Worm (Caenorhabditis elegans) whole organism, L3 larva: ENCODE results near the gene ZK105.1.
A peak's percentile ranks its signal among the peaks of the same experiment; 100 is the strongest.

Experiments
- ZK546.5 ChIP-seq: sonication (generic microtip); optimal IDR thresholded peaks from 2 replicates; lab custom pipeline; 2017; ENCODE audit warnings: missing biosample characterization, missing genetic modification characterization
- aly-2 ChIP-seq: fragments of 150-350 bp; optimal IDR thresholded peaks from 2 replicates; lab custom pipeline; 2014; ENCODE audit warnings: missing biosample characterization, missing genetic modification characterization
- ama-1 ChIP-seq: fragments of 150-350 bp; optimal IDR thresholded peaks from 2 replicates; lab custom pipeline; 2018
- ceh-16 ChIP-seq: sonication (generic microtip); optimal IDR thresholded peaks from 2 replicates; lab custom pipeline; 2017; ENCODE audit warnings: missing biosample characterization, missing genetic modification characterization
- ceh-28 ChIP-seq: fragments of 150-350 bp; optimal IDR thresholded peaks from 2 replicates; lab custom pipeline; 2014; ENCODE audit warnings: missing biosample characterization, missing genetic modification reagents, missing genetic modification characterization
- ceh-82 ChIP-seq: fragments of 150-350 bp; optimal IDR thresholded peaks from 2 replicates; lab custom pipeline; 2014; ENCODE audit warnings: missing biosample characterization, missing genetic modification characterization
- ceh-9 ChIP-seq: sonication (generic microtip); optimal IDR thresholded peaks from 2 replicates; lab custom pipeline; 2018; ENCODE audit warnings: missing biosample characterization, missing genetic modification characterization
- daf-12 ChIP-seq: fragments of 150-350 bp; optimal IDR thresholded peaks from 2 replicates; lab custom pipeline; 2014; ENCODE audit warnings: missing biosample characterization, missing genetic modification reagents, missing genetic modification characterization
- egl-27 ChIP-seq: sonication (generic microtip); optimal IDR thresholded peaks from 4 replicates; lab custom pipeline; 2017; ENCODE audit warnings: missing biosample characterization, missing genetic modification reagents, missing genetic modification characterization
- egl-5 ChIP-seq: fragments of 150-350 bp; optimal IDR thresholded peaks from 2 replicates; lab custom pipeline; 2017; ENCODE audit warnings: missing biosample characterization, missing genetic modification reagents, missing genetic modification characterization, inconsistent platforms
- elt-1 ChIP-seq: fragments of 150-350 bp; optimal IDR thresholded peaks from 2 replicates; lab custom pipeline; 2014; ENCODE audit warnings: missing biosample characterization, missing genetic modification characterization
- elt-2 ChIP-seq: sonication (generic microtip); optimal IDR thresholded peaks from 2 replicates; lab custom pipeline; 2016; ENCODE audit warnings: missing genetic modification reagents, mild to moderate bottlenecking, missing genetic modification characterization, missing compliant biosample characterization
- elt-3 ChIP-seq, 3 experiments: fragments of 150-350 bp in 1 of 3; sonication (generic microtip) in 2 of 3; optimal IDR thresholded peaks; 2 replicates in 2 of 3; 4 replicates in 1 of 3; lab custom pipeline; 2014 to 2017; ENCODE audit warnings: missing biosample characterization in 3 of 3, missing genetic modification characterization in 3 of 3
- eor-1 ChIP-seq, 2 experiments: fragments of 150-350 bp; optimal IDR thresholded peaks; 2 replicates each; lab custom pipeline; 2014 to 2018; ENCODE audit warnings: missing biosample characterization in 2 of 2, missing genetic modification characterization in 2 of 2
- fkh-2 ChIP-seq: fragments of 150-350 bp; optimal IDR thresholded peaks from 2 replicates; lab custom pipeline; 2014; ENCODE audit warnings: missing biosample characterization, missing genetic modification reagents, missing genetic modification characterization
- fos-1 ChIP-seq: fragments of 150-350 bp; optimal IDR thresholded peaks from 2 replicates; lab custom pipeline; 2014; ENCODE audit warnings: missing biosample characterization, missing genetic modification characterization
- hmg-11 ChIP-seq: sonication (generic microtip); optimal IDR thresholded peaks from 2 replicates; lab custom pipeline; 2016; ENCODE audit warnings: missing genetic modification characterization, missing compliant biosample characterization
- jun-1 ChIP-seq: fragments of 150-350 bp; optimal IDR thresholded peaks from 2 replicates; lab custom pipeline; 2014; ENCODE audit warnings: missing biosample characterization, missing genetic modification reagents, missing genetic modification characterization
- lin-15B ChIP-seq: fragments of 150-350 bp; optimal IDR thresholded peaks from 2 replicates; lab custom pipeline; 2014; ENCODE audit warnings: missing biosample characterization, missing genetic modification characterization
- lsy-12 ChIP-seq: sonication (generic microtip); optimal IDR thresholded peaks from 2 replicates; lab custom pipeline; 2016; ENCODE audit warnings: mild to moderate bottlenecking, missing genetic modification characterization, missing compliant biosample characterization
- nfya-1 ChIP-seq: sonication (generic microtip); optimal IDR thresholded peaks from 2 replicates; lab custom pipeline; 2017; ENCODE audit warnings: missing genetic modification characterization, mild to moderate bottlenecking, missing compliant biosample characterization, antibody characterized with exemption, moderate library complexity; ENCODE audit not compliant: insufficient read depth
- nhr-11 ChIP-seq: fragments of 150-350 bp; optimal IDR thresholded peaks from 2 replicates; lab custom pipeline; 2014; ENCODE audit warnings: missing biosample characterization, missing genetic modification characterization
- nhr-12 ChIP-seq: fragments of 150-350 bp; optimal IDR thresholded peaks from 2 replicates; lab custom pipeline; 2014; ENCODE audit warnings: missing biosample characterization, missing genetic modification characterization
- nhr-23 ChIP-seq: fragments of 150-350 bp; optimal IDR thresholded peaks from 2 replicates; lab custom pipeline; 2014; ENCODE audit warnings: missing biosample characterization, missing genetic modification reagents, missing genetic modification characterization
- nhr-237 ChIP-seq: fragments of 150-350 bp; optimal IDR thresholded peaks from 2 replicates; lab custom pipeline; 2014; ENCODE audit warnings: missing biosample characterization, missing genetic modification characterization
- nhr-25 ChIP-seq: sonication (generic microtip); optimal IDR thresholded peaks from 2 replicates; lab custom pipeline; 2017; ENCODE audit warnings: missing biosample characterization, missing genetic modification characterization
- nhr-43 ChIP-seq: sonication (generic microtip); optimal IDR thresholded peaks from 2 replicates; lab custom pipeline; 2016; ENCODE audit warnings: mild to moderate bottlenecking, missing genetic modification characterization, missing compliant biosample characterization; ENCODE audit not compliant: poor library complexity, severe bottlenecking
- nhr-67 ChIP-seq: fragments of 150-350 bp; optimal IDR thresholded peaks from 2 replicates; lab custom pipeline; 2014; ENCODE audit warnings: missing biosample characterization, missing genetic modification characterization
- nhr-77 ChIP-seq: fragments of 150-350 bp; optimal IDR thresholded peaks from 2 replicates; lab custom pipeline; 2014; ENCODE audit warnings: missing biosample characterization, missing genetic modification characterization
- pha-4 ChIP-seq: fragments of 150-350 bp; optimal IDR thresholded peaks from 2 replicates; lab custom pipeline; 2014; ENCODE audit warnings: missing biosample characterization, missing genetic modification reagents, missing genetic modification characterization
- pqm-1 ChIP-seq: fragments of 150-350 bp; optimal IDR thresholded peaks from 2 replicates; lab custom pipeline; 2017; ENCODE audit warnings: missing biosample characterization, missing genetic modification characterization, inconsistent platforms
- sea-2 ChIP-seq: fragments of 150-350 bp; sonication (generic microtip); optimal IDR thresholded peaks from 4 replicates; lab custom pipeline; 2014; ENCODE audit warnings: missing biosample characterization, missing genetic modification reagents, missing genetic modification characterization
- snpc-4 ChIP-seq: fragments of 150-350 bp; optimal IDR thresholded peaks from 2 replicates; lab custom pipeline; 2014; ENCODE audit warnings: missing biosample characterization, missing genetic modification characterization
- unc-39 ChIP-seq: sonication (generic microtip); optimal IDR thresholded peaks from 4 replicates; lab custom pipeline; 2017; ENCODE audit warnings: missing biosample characterization, missing genetic modification characterization
- unc-62 ChIP-seq: fragments of 150-350 bp; sonication (generic microtip); optimal IDR thresholded peaks from 4 replicates; lab custom pipeline; 2014; ENCODE audit warnings: missing biosample characterization, missing genetic modification reagents, missing genetic modification characterization
- zag-1 ChIP-seq: fragments of 150-350 bp; optimal IDR thresholded peaks from 2 replicates; lab custom pipeline; 2014; ENCODE audit warnings: missing biosample characterization, missing genetic modification characterization
- ztf-11 ChIP-seq: fragments of 150-350 bp; optimal IDR thresholded peaks from 2 replicates; lab custom pipeline; 2014; ENCODE audit warnings: missing biosample characterization, missing genetic modification characterization

The ZK105.1 gene

DNA sequence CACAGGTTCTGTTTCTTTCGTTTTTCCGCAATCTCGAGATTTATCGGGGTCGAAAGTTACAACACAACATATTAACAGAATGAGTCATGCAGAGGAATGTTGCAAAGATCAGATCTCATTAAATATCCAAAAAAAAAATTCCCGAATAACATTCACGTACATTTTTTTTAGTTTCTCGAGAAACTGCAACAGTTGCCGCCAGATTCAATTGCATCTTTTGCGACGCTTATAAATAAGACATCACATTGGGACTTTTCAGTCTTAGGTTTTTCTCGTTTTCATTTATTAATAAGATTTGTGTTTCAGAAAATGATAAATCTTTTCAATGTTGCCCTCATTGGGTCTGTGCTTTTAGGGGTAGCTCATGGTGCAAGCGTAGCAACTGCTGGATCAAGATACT lies at the start of gene ZK105.1:
TSS of gene ZK105.1 (plus strand) at position 301 of the 400 bp plus-strand sequence.
- TF ChIP-seq nfya-1 (tag; lab: Kevin White, UChicago) (no peak), ceh-16 (tag; lab: Kevin White, UChicago) (no peak), nhr-11 (tag; lab: Kevin White, UChicago) (no peak), ztf-11 (tag; lab: Kevin White, UChicago) (no peak), hmg-11 (tag; lab: Kevin White, UChicago) (no peak), ceh-9 (tag; lab: Kevin White, UChicago) (no peak), unc-62 (GFP tag; lab: Kevin White, UChicago) (no peak), ZK546.5 (tag; lab: Kevin White, UChicago) (no peak), zag-1 (no peak), elt-1 (tag; lab: Kevin White, UChicago) (no peak), daf-12 (no peak), nhr-12 (no peak), aly-2 (no peak), lsy-12 (no peak), jun-1 (tag; lab: Kevin White, UChicago) (no peak), nhr-25 (tag; lab: Kevin White, UChicago) (no peak)

ce11 chrV:7667940-7668339 lies 45.9 kb upstream of the ZK105.1 start, which contains the start of gene C12D5.5:
C12D5.5 (plus strand) TSS chrV:7668240.
- no peak for TF ChIP-seq nhr-77

DNA sequence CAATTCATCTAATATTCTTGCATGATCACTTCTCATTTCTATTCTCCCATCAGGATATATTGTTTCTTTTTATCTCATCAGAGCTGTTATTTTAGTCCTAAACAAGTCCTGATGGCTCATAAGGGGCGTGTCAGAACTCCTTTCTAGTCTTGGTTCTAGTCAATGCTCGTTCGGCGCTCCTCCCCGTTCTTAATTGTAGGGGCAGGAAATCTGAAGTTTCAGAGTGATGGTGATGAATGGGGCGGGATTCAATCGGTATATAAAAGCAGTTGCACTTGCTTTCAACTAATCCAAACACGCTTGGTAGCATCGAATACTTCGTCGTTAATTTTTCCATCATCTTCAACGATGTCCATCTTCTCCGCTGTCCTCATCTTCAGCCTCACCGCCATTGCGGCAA lies 41.5 kb upstream of the ZK105.1 start, which contains the start of gene C12D5.4:
TSS of gene C12D5.4 (plus strand) at position 301 of the 400 bp plus-strand sequence.
- TF ChIP-seq snpc-4 (tag; lab: Kevin White, UChicago): no peak
- TF ChIP-seq ceh-82 (tag; lab: Kevin White, UChicago): no peak
- TF ChIP-seq nfya-1 (tag; lab: Kevin White, UChicago): no peak
- no peak for TF ChIP-seq fkh-2 (tag; lab: Kevin White, UChicago)

ce11 chrV:7675904-7676303 lies 37.9 kb upstream of the ZK105.1 start, which contains the start of gene C12D5.3:
C12D5.3 (plus strand) TSS chrV:7676204.
- TF ChIP-seq ceh-9 (tag; lab: Kevin White, UChicago) (no peak), elt-1 (tag; lab: Kevin White, UChicago) (no peak), fkh-2 (tag; lab: Kevin White, UChicago) (no peak)
- TF ChIP-seq, all 47 proteins: peak for 0

DNA sequence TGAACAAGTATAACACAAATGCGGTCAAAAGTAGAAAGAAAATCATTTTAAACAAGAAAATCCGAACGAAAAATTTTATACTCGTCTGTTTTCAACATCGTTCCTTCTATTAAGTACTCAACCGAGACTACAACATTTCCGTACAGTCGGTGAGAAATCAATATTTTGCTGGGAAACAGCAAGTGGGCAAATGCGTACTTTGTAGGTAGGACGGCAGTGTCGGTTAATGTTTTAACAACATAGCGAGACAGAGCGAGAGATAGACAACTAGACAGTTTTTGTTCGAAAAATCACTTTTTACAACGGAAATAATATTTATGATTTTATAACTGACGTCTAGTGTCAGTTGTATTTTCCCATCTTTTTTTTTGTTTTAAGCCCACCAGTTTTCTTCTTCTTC lies 32.4 kb upstream of the ZK105.1 start, which contains the start of gene cyp-33A1:
TSS of gene cyp-33A1 (minus strand) at position 72 of the 400 bp plus-strand sequence.
- no peak for TF ChIP-seq sea-2 (GFP tag; lab: Kevin White, UChicago)
- TF ChIP-seq nhr-237: no peak
- TF ChIP-seq ZK546.5 (tag; lab: Kevin White, UChicago): no peak
- peak; percentile 65 for TF ChIP-seq ceh-28 (tag; lab: Kevin White, UChicago)
- TF ChIP-seq lin-15B: no peak
- peak; percentile 36 for TF ChIP-seq nhr-23 (tag; lab: Kevin White, UChicago)
- peak; percentile 25 for TF ChIP-seq nhr-25 (tag; lab: Kevin White, UChicago)
- no peak for TF ChIP-seq egl-27 (tag; lab: Kevin White, UChicago)
- TF ChIP-seq eor-1 (tag; optimal IDR thresholded peaks at IDR 0.05; lab: Kevin White, UChicago): no peak
- TF ChIP-seq elt-2 (tag; lab: Kevin White, UChicago): peak; percentile 32
- peak; percentile 29 for TF ChIP-seq egl-5 (tag; lab: Kevin White, UChicago)
- TF ChIP-seq fkh-2 (tag; lab: Kevin White, UChicago): no peak
- TF ChIP-seq pqm-1 (tag; lab: Kevin White, UChicago): peak; percentile 74

DNA sequence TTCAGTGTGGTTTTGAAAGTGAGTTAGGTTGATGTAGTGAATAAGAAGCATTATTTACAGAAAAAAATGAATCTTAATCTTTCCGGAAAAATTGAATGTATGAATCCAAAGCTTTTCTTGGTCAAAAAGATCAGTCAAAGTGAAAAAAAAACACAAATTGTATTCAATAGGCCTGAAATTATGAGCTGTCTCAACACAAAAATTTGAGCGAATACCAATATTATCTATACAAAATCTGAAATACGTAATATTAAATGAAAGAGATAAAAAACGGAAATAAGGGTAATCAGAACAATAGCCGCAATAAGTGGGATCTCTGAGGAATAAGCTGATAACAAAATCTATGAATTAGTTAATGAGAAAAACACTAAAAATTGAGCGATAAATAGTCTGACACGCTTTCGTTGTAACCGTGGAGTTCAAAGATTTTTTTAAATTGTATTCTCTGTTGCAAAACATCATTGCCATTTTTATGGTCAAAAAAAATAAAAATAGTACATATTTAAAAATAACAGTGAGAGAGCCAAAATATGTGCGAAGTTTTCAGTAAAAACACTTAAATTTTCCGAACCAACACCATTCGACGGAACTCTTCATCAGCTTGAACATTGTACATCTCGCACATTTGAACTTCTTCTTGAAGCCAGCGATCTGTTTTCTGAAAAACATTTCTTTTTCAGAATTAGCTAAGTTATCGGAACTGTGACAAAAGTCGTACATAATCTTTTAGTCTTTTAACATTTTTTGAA lies 29.7 kb upstream of the ZK105.1 start, which contains the start of gene sre-11:
TSS of gene sre-11 (minus strand) at position 51 of the 749 bp plus-strand sequence.
- no peak for TF ChIP-seq pqm-1 (tag; lab: Kevin White, UChicago)
- no peak for TF ChIP-seq nhr-23 (tag; lab: Kevin White, UChicago)
- no peak for TF ChIP-seq egl-5 (tag; lab: Kevin White, UChicago)
- no peak for TF ChIP-seq elt-2 (tag; lab: Kevin White, UChicago)
- TF ChIP-seq nhr-237: no peak
- no peak for TF ChIP-seq nhr-11 (tag; lab: Kevin White, UChicago)
- no peak for TF ChIP-seq elt-3 (tag; optimal IDR thresholded peaks at IDR 0.05; lab: Kevin White, UChicago)
- TF ChIP-seq snpc-4 (tag; lab: Kevin White, UChicago): no peak
- no peak for TF ChIP-seq nhr-67
- TF ChIP-seq ztf-11 (tag; lab: Kevin White, UChicago): no peak
- no peak for TF ChIP-seq fos-1 (tag; lab: Kevin White, UChicago)
- no peak for TF ChIP-seq egl-27 (tag; lab: Kevin White, UChicago)
- no peak for TF ChIP-seq eor-1 (tag; optimal IDR thresholded peaks at IDR 0.05; lab: Kevin White, UChicago)
- TF ChIP-seq ama-1 (lab: Kevin White, UChicago): no peak
- TF ChIP-seq nhr-43 (tag; lab: Kevin White, UChicago): no peak
- no peak for TF ChIP-seq daf-12
- TF ChIP-seq pha-4: no peak
- no peak for TF ChIP-seq unc-39
